Worm (Caenorhabditis elegans) whole organism, L4 larva: ENCODE data around the gene sre-15.

Source experiments
- ZK337.2 ChIP-seq: fragments of 200-800 bp; sonication (Bioruptor generic); IDR thresholded peaks from 2 replicates; pipeline ENCODE4 v1.3.6; 2022; ENCODE audit warnings: missing genetic modification reagents, missing genetic modification characterization, missing compliant biosample characterization
- fos-1 ChIP-seq: fragments of 150-350 bp; optimal IDR thresholded peaks from 2 replicates; lab custom pipeline; 2014; ENCODE audit warnings: missing biosample characterization, missing genetic modification characterization
- hmg-1.1 ChIP-seq: fragments of 200-800 bp; sonication (Bioruptor generic); IDR thresholded peaks from 2 replicates; pipeline ENCODE4 v1.3.6; 2022; ENCODE audit warnings: missing genetic modification reagents, missing genetic modification characterization, missing compliant biosample characterization
- lin-38 ChIP-seq: fragments of 200-800 bp; sonication (Bioruptor generic); IDR thresholded peaks from 2 replicates; pipeline ENCODE4 v1.3.6; 2022; ENCODE audit warnings: missing genetic modification reagents, missing genetic modification characterization, missing compliant biosample characterization

DNA sequence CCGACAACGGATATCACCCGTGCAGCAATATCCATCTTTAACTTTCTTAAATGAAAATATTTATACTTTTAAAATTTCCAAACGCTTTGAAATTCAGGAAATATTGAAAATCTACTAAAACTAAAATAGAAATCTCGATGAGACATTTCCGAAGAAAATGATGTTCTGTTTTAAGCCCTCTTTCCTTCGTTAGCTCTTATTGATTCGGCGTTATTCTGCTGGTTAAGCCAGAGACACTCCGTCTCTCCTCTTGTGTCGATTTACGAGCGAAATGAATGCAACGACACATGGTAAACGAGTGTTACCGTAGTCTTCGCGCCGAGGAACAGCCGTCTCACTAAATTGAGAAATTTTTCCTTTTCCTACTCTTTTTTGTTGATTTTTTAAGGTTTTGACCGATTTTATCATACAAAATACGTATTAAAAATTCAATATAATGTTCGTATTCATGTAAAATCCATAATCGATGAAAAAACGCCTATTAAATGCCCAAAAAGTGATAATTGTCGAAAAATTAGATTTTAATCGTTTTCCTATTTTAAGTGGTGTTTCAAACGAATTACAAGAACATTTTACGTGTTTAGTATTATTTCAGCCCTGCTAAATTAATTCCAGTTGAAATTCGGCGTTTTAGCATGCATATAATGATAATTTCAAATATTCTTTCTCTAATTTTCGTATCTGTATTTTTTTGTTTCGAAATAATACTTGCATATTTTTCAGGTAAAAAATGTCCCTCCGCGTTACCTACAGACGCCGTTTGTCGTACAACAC lies 23.9 kb upstream of the sre-15 start, which contains the start of the genes ppm-1.H and rpl-34:
- TF ChIP-seq lin-38 (GFP tag; lab: Robert Waterston, UW) (no peak), hmg-1.1 (GFP tag; lab: Robert Waterston, UW) (0 out of 2 replicates have a peak, but pooled peaks have one; percentile 30), ZK337.2 (GFP tag; lab: Robert Waterston, UW) (no peak), fos-1 (tag; lab: Kevin White, UChicago) (no peak)
